Fruit fly (Drosophila melanogaster) whole organism, prepupa: Measurements from ENCODE around the gene Clk.

Experiments used
- Blimp-1 ChIP-seq: fragments of 200-800 bp; sonication (Bioruptor generic); optimal IDR thresholded peaks from 3 replicates; lab custom pipeline; 2017; ENCODE audit warnings: missing biosample characterization, missing genetic modification characterization, mild to moderate bottlenecking, moderate library complexity, missing genetic modification reagents
- CG10669 ChIP-seq: fragments of 200-800 bp; sonication (Bioruptor generic); optimal IDR thresholded peaks from 3 replicates; lab custom pipeline; 2018; ENCODE audit warnings: missing biosample characterization, mild to moderate bottlenecking, missing genetic modification characterization, moderate library complexity
- CG11762 ChIP-seq: fragments of 200-800 bp; sonication (Bioruptor generic); optimal IDR thresholded peaks from 3 replicates; lab custom pipeline; 2016; ENCODE audit warnings: missing biosample characterization, missing genetic modification characterization; ENCODE audit not compliant: insufficient read depth
- CG1621 ChIP-seq: fragments of 200-800 bp; sonication (Bioruptor generic); optimal IDR thresholded peaks from 3 replicates; lab custom pipeline; 2018; ENCODE audit warnings: missing biosample characterization, mild to moderate bottlenecking, missing genetic modification characterization
- CG16779 ChIP-seq: fragments of 200-800 bp; sonication (Bioruptor generic); optimal IDR thresholded peaks from 3 replicates; lab custom pipeline; 2017; ENCODE audit warnings: missing biosample characterization, mild to moderate bottlenecking, missing genetic modification characterization
- CG32006 ChIP-seq: fragments of 200-800 bp; sonication (Bioruptor generic); optimal IDR thresholded peaks from 3 replicates; lab custom pipeline; 2017; ENCODE audit warnings: missing biosample characterization, mild to moderate bottlenecking, missing genetic modification characterization
- CG3919 ChIP-seq: fragments of 200-800 bp; sonication (Bioruptor generic); optimal IDR thresholded peaks from 3 replicates; lab custom pipeline; 2016; ENCODE audit warnings: missing biosample characterization, missing genetic modification characterization
- CG6854 ChIP-seq: fragments of 200-800 bp; sonication (Bioruptor generic); optimal IDR thresholded peaks from 2 replicates; lab custom pipeline; 2017; ENCODE audit warnings: missing biosample characterization, mild to moderate bottlenecking, missing genetic modification characterization
- CG7368 ChIP-seq: fragments of 200-800 bp; sonication (Bioruptor generic); optimal IDR thresholded peaks from 3 replicates; lab custom pipeline; 2016; ENCODE audit warnings: missing biosample characterization, missing genetic modification characterization
- CG8119 ChIP-seq: fragments of 200-800 bp; sonication (Bioruptor generic); IDR thresholded peaks from 3 replicates; pipeline ENCODE4 v1.3.6; 2022; ENCODE audit warnings: missing biosample characterization, missing genetic modification characterization
- CG8319 ChIP-seq: fragments of 200-800 bp; sonication (Bioruptor generic); optimal IDR thresholded peaks from 3 replicates; lab custom pipeline; 2016; ENCODE audit warnings: missing biosample characterization, missing genetic modification characterization
- CG8632 ChIP-seq: fragments of 200-800 bp; sonication (Bioruptor generic); optimal IDR thresholded peaks from 3 replicates; lab custom pipeline; 2016; ENCODE audit warnings: missing biosample characterization, missing genetic modification characterization
- CG9139 ChIP-seq: fragments of 200-800 bp; sonication (Bioruptor generic); optimal IDR thresholded peaks from 3 replicates; lab custom pipeline; 2017; ENCODE audit warnings: missing biosample characterization, mild to moderate bottlenecking, missing genetic modification characterization
- Eip75B ChIP-seq: fragments of 200-800 bp; sonication (Bioruptor generic); optimal IDR thresholded peaks from 3 replicates; lab custom pipeline; 2016; ENCODE audit warnings: missing biosample characterization, missing genetic modification characterization
- Eip78C ChIP-seq: fragments of 200-800 bp; sonication (Bioruptor generic); peaks from one replicate; lab custom pipeline; 2016; ENCODE audit warnings: missing biosample characterization, missing genetic modification characterization
- Hr4 ChIP-seq: fragments of 200-800 bp; sonication (Bioruptor generic); optimal IDR thresholded peaks from 3 replicates; lab custom pipeline; 2016; ENCODE audit warnings: missing biosample characterization, missing genetic modification characterization
- Lpt ChIP-seq: fragments of 200-800 bp; sonication (Bioruptor generic); optimal IDR thresholded peaks from 3 replicates; lab custom pipeline; 2016; ENCODE audit warnings: missing biosample characterization, missing genetic modification characterization
- Met ChIP-seq: fragments of 200-800 bp; sonication (Bioruptor generic); optimal IDR thresholded peaks from 3 replicates; lab custom pipeline; 2016; ENCODE audit warnings: missing biosample characterization, missing genetic modification characterization
- OdsH ChIP-seq: fragments of 200-800 bp; sonication (Bioruptor generic); optimal IDR thresholded peaks from 3 replicates; lab custom pipeline; 2016; ENCODE audit warnings: missing biosample characterization, missing genetic modification characterization
- Sox102F ChIP-seq: fragments of 200-800 bp; sonication (Bioruptor generic); optimal IDR thresholded peaks from 2 replicates; lab custom pipeline; 2016; ENCODE audit warnings: missing biosample characterization, mild to moderate bottlenecking, missing genetic modification characterization
- Sox15 ChIP-seq: fragments of 200-800 bp; sonication (Bioruptor generic); optimal IDR thresholded peaks from 3 replicates; lab custom pipeline; 2016; ENCODE audit warnings: missing biosample characterization, missing genetic modification characterization
- dsx ChIP-seq: fragments of 200-800 bp; optimal IDR thresholded peaks from 3 replicates; lab custom pipeline; 2019; ENCODE audit warnings: missing biosample characterization, mild to moderate bottlenecking, missing genetic modification characterization, moderate library complexity; ENCODE audit not compliant: poor library complexity, severe bottlenecking
- esn ChIP-seq: fragments of 200-800 bp; sonication (Bioruptor generic); optimal IDR thresholded peaks from 2 replicates; lab custom pipeline; 2016; ENCODE audit warnings: missing biosample characterization, mild to moderate bottlenecking, missing genetic modification characterization, moderate library complexity
- fd85E ChIP-seq: fragments of 200-800 bp; sonication (Bioruptor generic); optimal IDR thresholded peaks from 3 replicates; lab custom pipeline; 2016; ENCODE audit warnings: missing biosample characterization, missing genetic modification characterization
- fkh ChIP-seq: fragments of 200-800 bp; sonication (Bioruptor generic); optimal IDR thresholded peaks from 3 replicates; lab custom pipeline; 2017; ENCODE audit warnings: missing biosample characterization, mild to moderate bottlenecking, missing genetic modification characterization, moderate library complexity
- pdm3 ChIP-seq: fragments of 200-800 bp; sonication (Bioruptor generic); optimal IDR thresholded peaks from 3 replicates; lab custom pipeline; 2016; ENCODE audit warnings: missing biosample characterization, missing genetic modification characterization
- salr ChIP-seq, 2 experiments: fragments of 200-800 bp; sonication (Bioruptor generic); optimal IDR thresholded peaks; 3 replicates each; lab custom pipeline; 2016 to 2018; ENCODE audit warnings: missing biosample characterization in 2 of 2, missing genetic modification characterization in 2 of 2, mild to moderate bottlenecking in 1 of 2
- spab ChIP-seq: fragments of 200-800 bp; sonication (Bioruptor generic); optimal IDR thresholded peaks from 2 replicates; lab custom pipeline; 2017; ENCODE audit warnings: missing biosample characterization, mild to moderate bottlenecking, missing genetic modification characterization, missing genetic modification reagents
- vri ChIP-seq: fragments of 200-800 bp; sonication (Bioruptor generic); optimal IDR thresholded peaks from 3 replicates; lab custom pipeline; 2016; ENCODE audit warnings: missing biosample characterization, mild to moderate bottlenecking, missing genetic modification characterization

The Clk gene

DNA sequence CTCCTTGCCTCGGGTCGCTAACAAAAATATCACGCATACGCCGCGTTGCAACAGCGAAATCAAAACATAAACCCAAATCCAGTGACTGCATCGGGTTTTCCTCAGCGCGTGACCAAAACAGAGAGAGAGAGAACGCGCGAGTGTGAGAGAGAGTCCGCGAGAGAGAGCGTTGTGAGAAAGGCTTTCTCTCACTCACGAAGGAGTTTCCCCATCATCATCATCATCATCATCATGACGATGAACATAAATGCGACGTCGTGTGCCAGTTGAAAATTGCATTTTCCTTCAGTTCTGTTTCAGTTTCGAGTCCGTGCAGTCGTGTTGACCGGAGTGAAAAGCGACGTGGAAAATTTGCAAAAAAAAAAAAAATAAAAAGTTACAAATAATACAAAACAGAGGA is 28.4 kb downstream of the Clk start, which contains the start of gene CG13685:
Gene CG13685 (plus strand): TSS at position 301 of the 400 bp plus-strand sequence.
- TF ChIP-seq Met (GFP tag; lab: Kevin White, UChicago): no peak
- TF ChIP-seq Eip78C (GFP tag; lab: Kevin White, UChicago): peak; percentile 25
- TF ChIP-seq Eip75B (GFP tag; lab: Kevin White, UChicago): no peak
- no peak for TF ChIP-seq CG3919
- no peak for TF ChIP-seq OdsH (GFP tag; lab: Kevin White, UChicago)

DNA sequence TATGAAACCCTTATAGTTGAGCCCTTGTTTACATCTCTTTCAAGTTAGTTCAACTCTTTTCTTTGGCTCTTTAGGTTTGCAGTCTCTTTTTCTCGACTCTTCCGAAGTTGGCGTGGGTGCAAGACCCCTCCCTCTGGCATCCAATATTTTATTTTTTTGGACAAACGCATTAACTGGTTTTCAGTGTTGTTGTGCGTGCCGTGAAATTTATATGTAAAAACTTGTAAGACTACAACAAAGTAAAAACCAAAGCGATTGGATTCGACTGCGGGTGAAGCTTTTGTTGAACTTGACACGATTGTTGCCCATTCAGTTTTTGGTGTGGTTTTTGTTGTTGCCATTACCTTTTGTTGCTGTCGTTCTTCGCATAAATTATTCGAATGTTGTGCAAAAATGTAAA is 31.7 kb downstream of the Clk start:
- TF ChIP-seq CG32006 (GFP tag; lab: Kevin White, UChicago) (no peak), CG6854 (GFP tag; lab: Kevin White, UChicago) (no peak), Lpt (no peak), dsx (GFP tag; lab: Kevin White, UChicago) (peak; percentile 92), CG16779 (tag; lab: Kevin White, UChicago) (no peak), salr (GFP tag; optimal IDR thresholded peaks at IDR 0.05; lab: Kevin White, UChicago) (no peak), fd85E (GFP tag; lab: Kevin White, UChicago) (no peak), CG3919 (no peak), Sox102F (GFP tag; lab: Kevin White, UChicago) (no peak)

DNA sequence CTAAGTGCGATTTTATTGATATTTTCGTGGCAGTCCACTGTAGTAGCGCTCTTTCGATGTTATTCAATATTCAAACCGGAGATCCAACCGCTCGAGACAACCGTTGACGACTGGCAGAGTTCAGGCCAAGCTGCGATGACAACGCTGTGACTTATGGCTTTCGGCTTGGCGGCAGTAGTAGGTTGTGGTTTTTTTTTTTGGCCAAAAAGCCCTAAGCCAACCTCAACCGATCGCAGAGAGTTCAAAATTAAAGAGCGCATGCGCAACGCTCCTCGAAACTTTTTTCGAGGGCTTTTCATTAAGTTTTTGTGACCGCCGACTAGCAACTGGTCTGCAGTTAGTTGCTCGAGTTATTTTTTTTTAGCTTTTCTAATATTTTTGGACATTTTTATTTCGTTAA is 32.5 kb downstream of the Clk start, which contains the start of gene Snmp2:
Gene Snmp2 (minus strand): TSS at position 101 of the 400 bp plus-strand sequence.
- no peak for TF ChIP-seq CG9139 (GFP tag; lab: Kevin White, UChicago)

DNA sequence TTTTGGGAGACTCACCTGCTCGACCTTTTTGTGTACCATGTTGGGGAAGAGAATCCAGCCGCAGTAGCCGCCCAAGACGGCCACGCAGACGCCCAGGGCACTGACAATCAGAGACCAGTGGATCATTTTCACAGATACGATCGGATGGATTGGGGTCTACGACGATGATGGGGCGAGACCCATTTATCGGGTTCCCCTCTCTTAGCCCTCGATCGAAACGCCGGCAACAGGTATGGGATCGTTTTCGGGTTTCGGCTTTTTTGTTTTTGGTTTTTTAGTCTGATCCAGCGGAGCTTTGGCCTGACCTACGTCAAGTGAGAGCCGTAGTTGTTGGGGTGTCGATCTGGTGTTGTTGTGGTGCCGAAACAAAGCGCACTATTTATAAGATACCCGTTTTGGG is 33.5 kb downstream of the Clk start:
- TF ChIP-seq CG8319 (GFP tag; lab: Kevin White, UChicago): no peak
- TF ChIP-seq spab (GFP tag; lab: Kevin White, UChicago): no peak
- peak; percentile 48 for TF ChIP-seq Eip78C (GFP tag; lab: Kevin White, UChicago)
- TF ChIP-seq Sox102F (GFP tag; lab: Kevin White, UChicago): no peak
- TF ChIP-seq CG8632 (GFP tag; lab: Kevin White, UChicago): no peak
- TF ChIP-seq, all 60 proteins: peak for 1

DNA sequence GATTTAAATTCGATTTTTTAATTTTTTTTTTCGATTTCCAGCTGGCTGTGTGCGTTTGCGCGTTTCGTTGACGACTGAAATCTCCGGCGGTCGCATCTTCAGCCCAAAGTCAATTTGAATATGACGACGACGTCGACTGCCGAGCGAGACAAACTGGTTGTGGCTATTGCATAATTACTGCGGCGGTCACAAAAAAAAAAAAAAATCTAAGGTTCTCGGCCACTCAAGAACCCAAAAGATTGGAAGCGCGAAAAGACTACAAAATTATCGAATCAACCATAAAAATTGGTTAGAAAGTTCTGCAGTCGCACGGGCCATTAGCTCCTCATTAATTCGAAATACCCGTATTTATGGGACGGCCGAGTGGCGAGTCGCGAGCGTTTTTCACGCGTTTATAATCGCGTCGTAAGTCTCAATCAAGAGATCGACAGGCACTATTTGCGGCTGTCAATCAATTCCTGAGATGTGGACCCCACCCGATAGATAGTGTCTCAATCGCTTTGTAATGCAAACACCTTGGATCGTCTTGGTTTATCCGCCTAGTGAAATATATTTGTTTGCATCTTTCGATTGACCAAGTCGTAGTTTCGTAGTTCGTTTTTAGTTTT is 43.2 kb downstream of the Clk start, which contains the start of gene CG8492:
Gene CG8492 (minus strand): TSS at position 51 of the 608 bp plus-strand sequence.
- no peak for TF ChIP-seq dsx (GFP tag; lab: Kevin White, UChicago)
- TF ChIP-seq CG8319 (GFP tag; lab: Kevin White, UChicago): no peak
- TF ChIP-seq vri (GFP tag; lab: Kevin White, UChicago): no peak
- TF ChIP-seq CG10669 (GFP tag; lab: Kevin White, UChicago): no peak
- TF ChIP-seq esn (GFP tag; lab: Kevin White, UChicago): no peak
- TF ChIP-seq CG1621: no peak
- no peak for TF ChIP-seq Hr4 (GFP tag; lab: Kevin White, UChicago)
- TF ChIP-seq CG11762 (GFP tag; lab: Kevin White, UChicago): no peak

DNA sequence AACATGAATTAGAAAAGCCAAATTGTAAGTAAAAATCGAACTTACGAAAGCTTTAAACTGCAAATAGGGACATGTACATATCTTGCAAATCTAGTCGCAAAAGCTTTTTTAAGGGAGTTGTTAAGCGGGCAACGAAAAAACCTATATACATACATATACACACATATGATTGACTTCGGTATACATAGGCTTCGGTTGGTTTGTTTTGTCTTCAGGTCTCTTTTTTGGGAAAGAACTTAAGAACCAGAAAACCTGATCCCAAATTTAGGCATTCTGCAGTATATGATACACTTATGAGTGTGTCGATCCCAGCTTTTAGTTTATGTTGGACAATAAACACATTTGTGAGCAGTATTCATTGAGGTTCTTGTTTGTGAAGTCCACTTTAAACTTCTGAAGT is 48.7 kb downstream of the Clk start:
- TF ChIP-seq Blimp-1 (no peak), CG7368 (GFP tag; lab: Kevin White, UChicago) (no peak), CG8119 (GFP tag; lab: Robert Waterston, UW) (no peak), pdm3 (GFP tag; lab: Kevin White, UChicago) (no peak), CG1621 (no peak), fkh (GFP tag; lab: Kevin White, UChicago) (no peak), fd85E (GFP tag; lab: Kevin White, UChicago) (no peak), Eip75B (GFP tag; lab: Kevin White, UChicago) (no peak), Hr4 (GFP tag; lab: Kevin White, UChicago) (no peak), Sox15 (GFP tag; lab: Kevin White, UChicago) (no peak)
